Fruit fly (Drosophila melanogaster) whole organism, embryonic: ENCODE data around the gene CG31898.

Source experiments
- B-H2 ChIP-seq: fragments of 200-800 bp; sonication (Bioruptor generic); optimal IDR thresholded peaks from 2 replicates; lab custom pipeline; 2018; ENCODE audit warnings: missing biosample characterization, mild to moderate bottlenecking, missing genetic modification characterization
- BtbVII ChIP-seq: fragments of 200-800 bp; sonication (Bioruptor generic); optimal IDR thresholded peaks from 3 replicates; lab custom pipeline; 2017; ENCODE audit warnings: missing biosample characterization, mild to moderate bottlenecking, missing genetic modification characterization
- C15 ChIP-seq: fragments of 200-800 bp; sonication (Bioruptor generic); IDR thresholded peaks from 3 replicates; pipeline ENCODE4 v1.3.6; 2022; ENCODE audit warnings: missing biosample characterization, missing genetic modification characterization
- CG10147 ChIP-seq: fragments of 200-800 bp; sonication (Bioruptor generic); optimal IDR thresholded peaks from 2 replicates; lab custom pipeline; 2019; ENCODE audit warnings: missing biosample characterization, mild to moderate bottlenecking, missing genetic modification characterization, moderate library complexity
- CG1024 ChIP-seq: fragments of 200-800 bp; sonication (Bioruptor generic); IDR thresholded peaks from 2 replicates; pipeline ENCODE4 v1.3.6; 2022; ENCODE audit warnings: missing biosample characterization, missing genetic modification characterization
- CG10274 ChIP-seq: fragments of 200-800 bp; sonication (Bioruptor generic); optimal IDR thresholded peaks from 3 replicates; lab custom pipeline; 2017; ENCODE audit warnings: missing biosample characterization, mild to moderate bottlenecking, missing genetic modification characterization
- CG10321 ChIP-seq: fragments of 200-800 bp; sonication (Bioruptor generic); IDR thresholded peaks from 2 replicates; pipeline ENCODE4 v1.3.6; 2022; ENCODE audit warnings: missing biosample characterization, missing genetic modification characterization
- CG12071 ChIP-seq: fragments of 200-800 bp; sonication (Bioruptor generic); optimal IDR thresholded peaks from 3 replicates; lab custom pipeline; 2018; ENCODE audit warnings: missing biosample characterization, mild to moderate bottlenecking, missing genetic modification characterization
- CG13123 ChIP-seq: fragments of 200-800 bp; sonication (Bioruptor generic); optimal IDR thresholded peaks from 2 replicates; lab custom pipeline; 2016; ENCODE audit warnings: missing biosample characterization, missing genetic modification characterization
- CG14710 ChIP-seq: fragments of 200-800 bp; sonication (Bioruptor generic); optimal IDR thresholded peaks from 3 replicates; lab custom pipeline; 2019; ENCODE audit warnings: missing biosample characterization, mild to moderate bottlenecking, missing genetic modification characterization, moderate library complexity
- CG17328 ChIP-seq: fragments of 200-800 bp; sonication (Bioruptor generic); IDR thresholded peaks from 2 replicates; pipeline ENCODE4 v1.3.6; 2022; ENCODE audit warnings: missing biosample characterization, missing genetic modification characterization
- CG17612 ChIP-seq: fragments of 200-800 bp; sonication (Bioruptor generic); IDR thresholded peaks from 2 replicates; pipeline ENCODE4 v1.3.6; 2022; ENCODE audit warnings: missing biosample characterization, missing genetic modification characterization
- CG18262 ChIP-seq: fragments of 200-800 bp; optimal IDR thresholded peaks from 3 replicates; lab custom pipeline; 2019; ENCODE audit warnings: missing biosample characterization, mild to moderate bottlenecking, missing genetic modification characterization, moderate library complexity
- CG18476 ChIP-seq: fragments of 200-800 bp; sonication (Bioruptor generic); optimal IDR thresholded peaks from 2 replicates; lab custom pipeline; 2016; ENCODE audit warnings: missing biosample characterization, mild to moderate bottlenecking, missing genetic modification characterization
- CG2202 ChIP-seq: fragments of 200-800 bp; sonication (Bioruptor generic); optimal IDR thresholded peaks from 2 replicates; lab custom pipeline; 2018; ENCODE audit warnings: missing biosample characterization, mild to moderate bottlenecking, missing genetic modification characterization
- CG32532 ChIP-seq: fragments of 200-800 bp; sonication (Bioruptor generic); IDR thresholded peaks from 2 replicates; pipeline ENCODE4 v1.3.6; 2022; ENCODE audit warnings: missing biosample characterization, missing genetic modification characterization
- CG33213 ChIP-seq: fragments of 200-800 bp; sonication (Bioruptor generic); optimal IDR thresholded peaks from 3 replicates; lab custom pipeline; 2016; ENCODE audit warnings: missing biosample characterization, missing genetic modification characterization
- CG34422 ChIP-seq: fragments of 200-800 bp; sonication (Bioruptor generic); IDR thresholded peaks from 3 replicates; pipeline ENCODE4 v1.3.6; 2022; ENCODE audit warnings: missing biosample characterization, missing genetic modification characterization
- CG4404 ChIP-seq: fragments of 200-800 bp; sonication (Bioruptor generic); IDR thresholded peaks from 2 replicates; pipeline ENCODE4 v1.3.6; 2022; ENCODE audit warnings: missing biosample characterization, missing genetic modification characterization
- CG5180 ChIP-seq: fragments of 200-800 bp; sonication (Bioruptor generic); optimal IDR thresholded peaks from 3 replicates; lab custom pipeline; 2017; ENCODE audit warnings: missing biosample characterization, missing genetic modification characterization, mild to moderate bottlenecking, moderate library complexity, missing genetic modification reagents
- CG5245 ChIP-seq: fragments of 200-800 bp; sonication (Bioruptor generic); optimal IDR thresholded peaks from 3 replicates; lab custom pipeline; 2016; ENCODE audit warnings: missing biosample characterization, missing genetic modification characterization
- CG6683 ChIP-seq: fragments of 200-800 bp; sonication (Bioruptor generic); optimal IDR thresholded peaks from 2 replicates; lab custom pipeline; 2017; ENCODE audit warnings: missing biosample characterization, mild to moderate bottlenecking, missing genetic modification characterization, missing genetic modification reagents
- CG6765 ChIP-seq: fragments of 200-800 bp; sonication (Bioruptor generic); optimal IDR thresholded peaks from 3 replicates; lab custom pipeline; 2017; ENCODE audit warnings: missing biosample characterization, mild to moderate bottlenecking, missing genetic modification characterization
- CG7963 ChIP-seq: fragments of 200-800 bp; sonication (Bioruptor generic); IDR thresholded peaks from 3 replicates; pipeline ENCODE4 v1.3.6; 2022; ENCODE audit warnings: missing biosample characterization, missing genetic modification characterization; ENCODE audit not compliant: partially characterized antibody
- CG8089 ChIP-seq: fragments of 200-800 bp; sonication (Bioruptor generic); optimal IDR thresholded peaks from 3 replicates; lab custom pipeline; 2016; ENCODE audit warnings: missing biosample characterization, missing genetic modification characterization
- CG8765 ChIP-seq: fragments of 200-800 bp; sonication (Bioruptor generic); IDR thresholded peaks from 2 replicates; pipeline ENCODE4 v1.3.6; 2022; ENCODE audit warnings: missing biosample characterization, missing genetic modification characterization
- CG9797 ChIP-seq: fragments of 200-800 bp; sonication (Bioruptor generic); optimal IDR thresholded peaks from 3 replicates; lab custom pipeline; 2018; ENCODE audit warnings: missing biosample characterization, mild to moderate bottlenecking, missing genetic modification characterization
- Chrac-16 ChIP-seq: fragments of 200-800 bp; sonication (Bioruptor generic); optimal IDR thresholded peaks from 3 replicates; lab custom pipeline; 2016; ENCODE audit warnings: missing biosample characterization, missing genetic modification characterization
- D19A ChIP-seq: fragments of 200-800 bp; optimal IDR thresholded peaks from 3 replicates; lab custom pipeline; 2019; ENCODE audit warnings: missing biosample characterization, mild to moderate bottlenecking, missing genetic modification characterization, moderate library complexity
- D19B ChIP-seq: fragments of 200-800 bp; sonication (Bioruptor generic); optimal IDR thresholded peaks from 2 replicates; lab custom pipeline; 2017; ENCODE audit warnings: missing biosample characterization, mild to moderate bottlenecking, missing genetic modification characterization
- E2f1 ChIP-seq: fragments of 200-800 bp; sonication (Bioruptor generic); IDR thresholded peaks from 2 replicates; pipeline ENCODE4 v1.3.6; 2022; ENCODE audit warnings: missing biosample characterization, missing genetic modification characterization
- HLH3B ChIP-seq: fragments of 200-800 bp; sonication (Bioruptor generic); IDR thresholded peaks from 2 replicates; pipeline ENCODE4 v1.3.6; 2022; ENCODE audit warnings: missing biosample characterization, missing genetic modification characterization
- Hsf ChIP-seq: fragments of 200-800 bp; sonication (Bioruptor generic); optimal IDR thresholded peaks from 3 replicates; lab custom pipeline; 2016; ENCODE audit warnings: missing biosample characterization, missing genetic modification characterization
- MTF-1 ChIP-seq: fragments of 200-800 bp; sonication (Bioruptor generic); optimal IDR thresholded peaks from 2 replicates; lab custom pipeline; 2018; ENCODE audit warnings: missing biosample characterization, mild to moderate bottlenecking, missing genetic modification characterization, borderline replicate concordance
- Mad ChIP-seq: fragments of 200-800 bp; sonication (Bioruptor generic); optimal IDR thresholded peaks from 2 replicates; lab custom pipeline; 2016; ENCODE audit warnings: missing biosample characterization, missing genetic modification characterization
- Mes4 ChIP-seq: fragments of 200-800 bp; sonication (Bioruptor generic); optimal IDR thresholded peaks from 2 replicates; lab custom pipeline; 2016; ENCODE audit warnings: missing biosample characterization, missing genetic modification characterization
- Mrtf ChIP-seq: fragments of 200-800 bp; sonication (Bioruptor generic); IDR thresholded peaks from 3 replicates; pipeline ENCODE4 v1.3.6; 2022; ENCODE audit warnings: missing biosample characterization, missing genetic modification characterization
- TFAM ChIP-seq: fragments of 200-800 bp; sonication (Bioruptor generic); optimal IDR thresholded peaks from 2 replicates; lab custom pipeline; 2017; ENCODE audit warnings: missing biosample characterization, missing genetic modification characterization, inconsistent platforms
- Usf ChIP-seq: fragments of 200-800 bp; sonication (Bioruptor generic); optimal IDR thresholded peaks from 2 replicates; lab custom pipeline; 2017; ENCODE audit warnings: missing genotype, missing biosample characterization, missing genetic modification characterization
- ato ChIP-seq: fragments of 200-800 bp; sonication (Bioruptor generic); IDR thresholded peaks from 2 replicates; pipeline ENCODE4 v1.3.6; 2022; ENCODE audit warnings: missing biosample characterization, missing genetic modification characterization; ENCODE audit not compliant: partially characterized antibody
- cad ChIP-seq: fragments of >200 bp; optimal IDR thresholded peaks from 2 replicates; lab custom pipeline; 2017; ENCODE audit warnings: missing biosample characterization, missing genetic modification characterization
- ems ChIP-seq: fragments of 200-800 bp; sonication (Bioruptor generic); optimal IDR thresholded peaks from 3 replicates; lab custom pipeline; 2016; ENCODE audit warnings: missing biosample characterization, missing genetic modification characterization
- eve ChIP-seq, 2 experiments: fragments of >200 bp; optimal IDR thresholded peaks; 2 replicates each; lab custom pipeline; 2017; ENCODE audit warnings: missing biosample characterization in 2 of 2, missing genetic modification characterization in 2 of 2
- grn ChIP-seq: fragments of 200-800 bp; sonication (Bioruptor generic); optimal IDR thresholded peaks from 3 replicates; lab custom pipeline; 2017; ENCODE audit warnings: missing biosample characterization, missing genetic modification characterization
- kah ChIP-seq: fragments of 200-800 bp; sonication (Bioruptor generic); optimal IDR thresholded peaks from 2 replicates; lab custom pipeline; 2018; ENCODE audit warnings: missing biosample characterization, mild to moderate bottlenecking, missing genetic modification characterization
- nmo ChIP-seq: fragments of 200-800 bp; sonication (Bioruptor generic); optimal IDR thresholded peaks from 2 replicates; lab custom pipeline; 2018; ENCODE audit warnings: missing biosample characterization, mild to moderate bottlenecking, missing genetic modification characterization, moderate library complexity
- nom ChIP-seq: fragments of 200-800 bp; sonication (Bioruptor generic); optimal IDR thresholded peaks from 2 replicates; lab custom pipeline; 2017; ENCODE audit warnings: missing biosample characterization, missing genetic modification characterization, mild to moderate bottlenecking, moderate library complexity, missing genetic modification reagents
- peb ChIP-seq: fragments of 200-800 bp; sonication (Bioruptor generic); IDR thresholded peaks from 2 replicates; pipeline ENCODE4 v1.3.6; 2022; ENCODE audit warnings: missing biosample characterization, missing genetic modification characterization
- sqz ChIP-seq: fragments of 200-800 bp; sonication (Bioruptor generic); optimal IDR thresholded peaks from 3 replicates; lab custom pipeline; 2018; ENCODE audit warnings: missing biosample characterization, mild to moderate bottlenecking, missing genetic modification characterization
- tup ChIP-seq: fragments of 200-800 bp; sonication (Bioruptor generic); optimal IDR thresholded peaks from 2 replicates; lab custom pipeline; 2016; ENCODE audit warnings: missing biosample characterization, mild to moderate bottlenecking, missing genetic modification characterization, moderate library complexity
- wek ChIP-seq: fragments of 200-800 bp; sonication (Bioruptor generic); optimal IDR thresholded peaks from 3 replicates; lab custom pipeline; 2018; ENCODE audit warnings: missing biosample characterization, mild to moderate bottlenecking, missing genetic modification characterization, moderate library complexity

CG31898 gene

DNA sequence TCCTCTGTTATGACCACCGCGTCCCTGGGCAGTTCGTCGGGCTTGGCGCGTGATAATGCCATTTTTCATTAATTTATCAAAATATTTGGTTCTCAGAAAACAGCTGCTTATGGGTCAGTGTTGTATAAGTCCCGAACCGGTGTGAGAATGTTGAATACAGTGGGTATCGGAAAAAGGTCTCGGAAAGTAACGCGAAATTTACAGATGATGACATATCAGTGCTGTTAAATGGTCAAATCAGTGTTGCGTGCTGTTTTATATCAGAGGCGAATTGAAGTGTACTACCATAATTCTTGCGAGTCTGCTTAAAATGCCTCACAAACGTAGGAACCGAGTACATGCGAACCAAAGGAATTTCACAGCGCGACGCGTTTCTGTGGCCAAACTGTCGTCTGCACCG, 17.6 kb upstream of the CG31898 start, which contains the start of the genes CG13392 and Rcd4 (continued):
- TF ChIP-seq CG8765 (GFP tag; lab: Robert Waterston, UW) (0 out of 2 replicates have a peak, but pooled peaks have one; percentile 30), peb (GFP tag; lab: Robert Waterston, UW) (no peak), ems (GFP tag; lab: Kevin White, UChicago) (peak; percentile 67), cad (no peak), TFAM (GFP tag; lab: Kevin White, UChicago) (no peak), nom (GFP tag; lab: Kevin White, UChicago) (peak; percentile 52), nmo (GFP tag; lab: Kevin White, UChicago) (peak; percentile 51), CG17328 (0 out of 2 replicates have a peak, but pooled peaks have one; percentile 18), CG12071 (GFP tag; lab: Kevin White, UChicago) (peak; percentile 67), CG34422 (GFP tag; lab: Robert Waterston, UW) (peak; percentile 91), HLH3B (GFP tag; lab: Robert Waterston, UW) (peak; percentile 48; the same call in 1 of the 2 replicates), BtbVII (GFP tag; lab: Kevin White, UChicago) (no peak), MTF-1 (GFP tag; lab: Kevin White, UChicago) (peak; percentile 13), D19A (tag; lab: Kevin White, UChicago) (no peak), CG10321 (GFP tag; lab: Robert Waterston, UW) (no peak), CG9797 (GFP tag; lab: Kevin White, UChicago) (peak; percentile 33), CG8089 (GFP tag; lab: Kevin White, UChicago) (peak; percentile 11), ato (GFP tag; lab: Robert Waterston, UW) (peak; percentile 61; the same call in 1 of the 2 replicates), CG5245 (GFP tag; lab: Kevin White, UChicago) (peak; percentile 40), CG17612 (GFP tag; lab: Robert Waterston, UW) (no peak), CG5180 (GFP tag; lab: Kevin White, UChicago) (no peak), Chrac-16 (peak; percentile 61), CG18476 (peak; percentile 28), E2f1 (GFP tag; lab: Robert Waterston, UW) (peak; percentile 33; the same call in 1 of the 2 replicates), CG10274 (GFP tag; lab: Kevin White, UChicago) (no peak), wek (no peak), grn (no peak), CG7963 (GFP tag; lab: Robert Waterston, UW) (peak; percentile 31; the same call in 1 of the 3 replicates), tup (peak; percentile 76), CG33213 (GFP tag; lab: Kevin White, UChicago) (peak; percentile 72), CG1024 (GFP tag; lab: Robert Waterston, UW) (0 out of 2 replicates have a peak, but pooled peaks have one; percentile 16), Mes4 (GFP tag; lab: Kevin White, UChicago) (no peak), Mrtf (GFP tag; lab: Robert Waterston, UW) (0 out of 3 replicates have a peak, but pooled peaks have one; percentile 34), eve (GFP tag; optimal IDR thresholded peaks at IDR 0.05; lab: Kevin White, UChicago) (no peak), Usf (GFP tag; lab: Kevin White, UChicago) (no peak), CG6683 (peak; percentile 32), CG32532 (GFP tag; lab: Robert Waterston, UW) (peak; percentile 79), CG10147 (GFP tag; lab: Kevin White, UChicago) (peak; percentile 58), CG14710 (tag; lab: Kevin White, UChicago) (peak; percentile 66), Mad (GFP tag; lab: Kevin White, UChicago) (peak; percentile 71), sqz (GFP tag; lab: Kevin White, UChicago) (no peak), CG4404 (peak; percentile 48; the same call in 1 of the 2 replicates), CG18262 (peak; percentile 29), kah (GFP tag; lab: Kevin White, UChicago) (peak; percentile 33), CG6765 (peak; percentile 32), CG13123 (no peak), C15 (no peak), B-H2 (GFP tag; lab: Kevin White, UChicago) (peak; percentile 76), D19B (GFP tag; lab: Kevin White, UChicago) (peak; percentile 29), Hsf (peak; percentile 65), CG2202 (tag; lab: Kevin White, UChicago) (peak; percentile 18)
